Worm (Caenorhabditis elegans): ENCODE data around the gene rpl-38.

rpl-38 gene

ce11 chrV:15520398-15520797, 8.4 kb downstream of the rpl-38 start:
- TF ChIP-seq unc-62 (GFP tag; optimal IDR thresholded peaks at IDR 0.05 in 1 of 2), result peak in 1 of 2 experiments; percentile 87
- no peak for TF ChIP-seq unc-62 (tag; optimal IDR thresholded peaks at IDR 0.05)
- no peak for TF ChIP-seq hlh-11 (tag; optimal IDR thresholded peaks at IDR 0.05)
- TF ChIP-seq nhr-41 (GFP tag; IDR thresholded peaks at IDR 0.05), result no peak
- TF ChIP-seq mdl-1 (tag; optimal IDR thresholded peaks at IDR 0.05), result no peak
- no peak for TF ChIP-seq lsy-2 (tag; optimal IDR thresholded peaks at IDR 0.05)

ce11 chrV:15521920-15522319, 10.0 kb downstream of the rpl-38 start, which contains the start of gene lgc-31:
Gene lgc-31, minus strand, starts transcription at chrV:15522020.
- no peak for TF ChIP-seq ceh-20 (GFP tag; IDR thresholded peaks at IDR 0.05)
- no peak for TF ChIP-seq rbr-2 (tag; optimal IDR thresholded peaks at IDR 0.05)
- TF ChIP-seq daf-19 (GFP tag; conservative IDR thresholded peaks at IDR 0.05), result no peak
- TF ChIP-seq daf-16 (GFP tag; optimal IDR thresholded peaks at IDR 0.05), result no peak
- no peak for TF ChIP-seq daf-16 (tag; optimal IDR thresholded peaks at IDR 0.05)
- TF ChIP-seq pha-4 (GFP tag; IDR thresholded peaks at IDR 0.05), result 0 out of 2 replicates have a peak, but pooled peaks have one; percentile 13
- TF ChIP-seq pha-4 (tag; optimal IDR thresholded peaks at IDR 0.05), result no peak
- TF ChIP-seq saeg-2 (GFP tag; IDR thresholded peaks at IDR 0.05), result no peak
- TF ChIP-seq lin-15B (tag; optimal IDR thresholded peaks at IDR 0.05), result no peak
- TF ChIP-seq ama-1 (optimal IDR thresholded peaks at IDR 0.05), result no peak
- TF ChIP-seq sdz-12 (GFP tag; optimal IDR thresholded peaks at IDR 0.05), result no peak

ce11 chrV:15529069-15529468, 17.1 kb downstream of the rpl-38 start, which contains the start of gene srh-276:
Gene srh-276, plus strand, starts transcription at chrV:15529369.
- no peak for TF ChIP-seq R02D3.7 (tag; optimal IDR thresholded peaks at IDR 0.05)
- TF ChIP-seq unc-62 (GFP tag; optimal IDR thresholded peaks at IDR 0.05 in 1 of 2), result peak in 1 of 2 experiments; percentile 8
- TF ChIP-seq unc-62 (tag; optimal IDR thresholded peaks at IDR 0.05), result no peak

DNA sequence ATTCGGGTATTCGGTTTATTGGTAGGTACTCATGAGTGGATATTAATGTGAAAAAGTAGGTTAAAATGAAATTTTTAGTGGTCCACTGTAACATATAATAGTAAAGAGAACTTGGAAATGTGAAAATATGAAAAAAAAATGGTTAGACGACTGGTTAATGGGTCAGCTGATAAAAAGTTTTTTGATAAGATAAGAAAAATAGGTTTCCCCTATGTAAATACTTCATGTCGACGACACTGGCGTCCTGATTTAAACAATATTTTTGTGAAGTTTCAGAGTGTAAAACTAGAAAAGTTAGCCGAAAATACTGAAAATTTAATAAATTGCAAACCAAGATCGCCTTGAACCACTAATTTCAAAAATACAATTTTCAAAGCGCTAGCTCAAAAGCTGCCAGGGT, 21.1 kb downstream of the rpl-38 start, which contains the start of gene F21A3.11:
F21A3.11 (minus strand) TSS at position 117 of the 400 bp plus-strand sequence.
- no peak for TF ChIP-seq daf-16 (GFP tag; optimal IDR thresholded peaks at IDR 0.05)
- TF ChIP-seq daf-16 (tag; optimal IDR thresholded peaks at IDR 0.05), result peak; percentile 78
- TF ChIP-seq pqm-1 (tag; optimal IDR thresholded peaks at IDR 0.05), result peak; percentile 40
- no peak for TF ChIP-seq tag-97 (GFP tag; IDR thresholded peaks at IDR 0.05)
- TF ChIP-seq zag-1 (tag; optimal IDR thresholded peaks at IDR 0.05), result no peak
- TF ChIP-seq hlh-30 (tag; optimal IDR thresholded peaks at IDR 0.05; ENCODE audit: insufficient read depth), result peak; percentile 14
- TF ChIP-seq hmg-1.1 (GFP tag; IDR thresholded peaks at IDR 0.05), result no peak
- peak; percentile 45 for TF ChIP-seq dve-1 (tag; optimal IDR thresholded peaks at IDR 0.05; ENCODE audit: insufficient read depth)
- no peak for TF ChIP-seq T26A8.4 (GFP tag; IDR thresholded peaks at IDR 0.05)
- peak; percentile 38; the same call in 1 of the 2 replicates for TF ChIP-seq dmd-6 (GFP tag; IDR thresholded peaks at IDR 0.05)
- no peak for TF ChIP-seq R02D3.7 (tag; optimal IDR thresholded peaks at IDR 0.05)
- no peak for TF ChIP-seq F10B5.3 (tag; optimal IDR thresholded peaks at IDR 0.05)

DNA sequence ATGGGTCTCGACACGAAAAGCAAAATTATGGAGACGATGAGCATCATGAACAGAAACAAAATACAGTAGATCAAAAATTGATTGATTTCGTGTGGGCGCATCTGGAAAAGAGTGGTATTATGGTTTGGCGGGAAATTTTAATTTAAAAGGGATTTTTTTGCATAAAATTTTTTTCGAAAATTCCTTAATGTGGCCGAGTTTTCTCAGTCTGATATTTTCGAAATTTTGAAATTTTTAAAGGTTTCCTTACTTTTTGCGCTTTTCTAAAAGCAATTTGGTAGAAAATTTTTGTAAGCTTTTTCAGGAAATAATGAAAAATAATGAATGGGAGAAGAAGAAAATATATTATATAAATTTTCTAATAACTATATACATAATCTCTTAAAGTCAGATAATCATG, 21.9 kb downstream of the rpl-38 start, which contains the start of gene F21A3.2:
F21A3.2 (minus strand) TSS at position 101 of the 400 bp plus-strand sequence.
- TF ChIP-seq mdl-1 (tag; optimal IDR thresholded peaks at IDR 0.05) (no peak), unc-62 (GFP tag; optimal IDR thresholded peaks at IDR 0.05 in 1 of 2) (peak in 1 of 2 experiments; percentile 26), unc-62 (tag; optimal IDR thresholded peaks at IDR 0.05) (no peak), sdz-12 (GFP tag; optimal IDR thresholded peaks at IDR 0.05) (no peak)

- TF ChIP-seq F10B5.3 (tag; optimal IDR thresholded peaks at IDR 0.05) (no peak), tag-97 (GFP tag; IDR thresholded peaks at IDR 0.05) (no peak), unc-62 (GFP tag; optimal IDR thresholded peaks at IDR 0.05 in 1 of 2) (no peak), unc-62 (tag; optimal IDR thresholded peaks at IDR 0.05) (no peak), lsy-2 (tag; optimal IDR thresholded peaks at IDR 0.05) (no peak), tra-1 (GFP tag; IDR thresholded peaks at IDR 0.05) (no peak), snpc-4 (tag; optimal IDR thresholded peaks at IDR 0.05) (no peak), nhr-237 (tag; optimal IDR thresholded peaks at IDR 0.05) (no peak), pqm-1 (tag; optimal IDR thresholded peaks at IDR 0.05) (no peak), nhr-102 (tag; optimal IDR thresholded peaks at IDR 0.05) (no peak), nhr-11 (tag; optimal IDR thresholded peaks at IDR 0.05) (no peak), lin-39 (tag; optimal IDR thresholded peaks at IDR 0.05) (no peak), madf-5 (GFP tag; IDR thresholded peaks at IDR 0.05) (no peak), lir-3 (tag; optimal IDR thresholded peaks at IDR 0.05) (no peak), nhr-10 (tag; optimal IDR thresholded peaks at IDR 0.05) (no peak), saeg-2 (GFP tag; IDR thresholded peaks at IDR 0.05) (no peak), nhr-25 (tag; optimal IDR thresholded peaks at IDR 0.05; ENCODE audit: borderline replicate concordance, insufficient read depth) (no peak), nhr-48 (tag; optimal IDR thresholded peaks at IDR 0.05) (no peak), ceh-32 (tag; optimal IDR thresholded peaks at IDR 0.05; ENCODE audit: poor library complexity) (no peak)
These were observed 24.4 kb downstream of the rpl-38 start, which contains the start of gene F21A3.4 for ce11 chrV:15536320-15536719. Gene F21A3.4, plus strand, starts transcription at chrV:15536620.

All from whole organism, L4 larva.